Fruit fly (Drosophila melanogaster) whole organism, embryonic: ENCODE data around the gene Spase25.
A peak's percentile ranks its signal among the peaks of the same experiment; 100 is the strongest.

Experiments
- Adf1 ChIP-seq: fragments of 200-800 bp; sonication (Bioruptor generic); IDR thresholded peaks from 2 replicates; pipeline ENCODE4 v1.3.6; 2022; ENCODE audit warnings: missing biosample characterization, missing genetic modification characterization
- CG10979 ChIP-seq: fragments of 200-800 bp; sonication (Bioruptor generic); optimal IDR thresholded peaks from 2 replicates; lab custom pipeline; 2018; ENCODE audit warnings: missing biosample characterization, mild to moderate bottlenecking, missing genetic modification characterization, moderate library complexity
- CG11723 ChIP-seq: fragments of 200-800 bp; sonication (Bioruptor generic); optimal IDR thresholded peaks from 2 replicates; lab custom pipeline; 2017; ENCODE audit warnings: missing biosample characterization, mild to moderate bottlenecking, missing genetic modification characterization
- CG12155 ChIP-seq: fragments of 200-800 bp; sonication (Bioruptor generic); optimal IDR thresholded peaks from 3 replicates; lab custom pipeline; 2016; ENCODE audit warnings: missing biosample characterization, missing genetic modification characterization
- CG12236 ChIP-seq: fragments of 200-800 bp; sonication (Bioruptor generic); optimal IDR thresholded peaks from 2 replicates; lab custom pipeline; 2016; ENCODE audit warnings: missing biosample characterization, missing genetic modification characterization
- CG12942 ChIP-seq: fragments of 200-800 bp; sonication (Bioruptor generic); optimal IDR thresholded peaks from 3 replicates; lab custom pipeline; 2016; ENCODE audit warnings: missing biosample characterization, missing genetic modification characterization
- CG13123 ChIP-seq: fragments of 200-800 bp; sonication (Bioruptor generic); optimal IDR thresholded peaks from 2 replicates; lab custom pipeline; 2016; ENCODE audit warnings: missing biosample characterization, missing genetic modification characterization
- CG13287 ChIP-seq: fragments of 200-800 bp; sonication (Bioruptor generic); IDR thresholded peaks from 2 replicates; pipeline ENCODE4 v1.3.6; 2022; ENCODE audit warnings: missing biosample characterization, missing genetic modification characterization; ENCODE audit not compliant: partially characterized antibody
- CG14050 ChIP-seq: fragments of 200-800 bp; sonication (Bioruptor generic); IDR thresholded peaks from 3 replicates; pipeline ENCODE4 v1.3.6; 2022; ENCODE audit warnings: missing biosample characterization, missing genetic modification characterization
- CG15479 ChIP-seq: fragments of 200-800 bp; sonication (Bioruptor generic); optimal IDR thresholded peaks from 3 replicates; lab custom pipeline; 2019; ENCODE audit warnings: missing biosample characterization, mild to moderate bottlenecking, missing genetic modification characterization, moderate library complexity
- CG1602 ChIP-seq: fragments of 200-800 bp; sonication (Bioruptor generic); optimal IDR thresholded peaks from 3 replicates; lab custom pipeline; 2016; ENCODE audit warnings: missing biosample characterization, missing genetic modification characterization
- CG1647 ChIP-seq: fragments of 200-800 bp; sonication (Bioruptor generic); optimal IDR thresholded peaks from 3 replicates; lab custom pipeline; 2016; ENCODE audit warnings: missing biosample characterization, missing genetic modification characterization
- CG1792 ChIP-seq: fragments of 200-800 bp; sonication (Bioruptor generic); optimal IDR thresholded peaks from 2 replicates; lab custom pipeline; 2016; ENCODE audit warnings: missing biosample characterization, missing genetic modification characterization
- CG3163 ChIP-seq: fragments of 200-800 bp; sonication (Bioruptor generic); optimal IDR thresholded peaks from 3 replicates; lab custom pipeline; 2016; ENCODE audit warnings: missing biosample characterization, missing genetic modification characterization
- CG32532 ChIP-seq: fragments of 200-800 bp; sonication (Bioruptor generic); IDR thresholded peaks from 2 replicates; pipeline ENCODE4 v1.3.6; 2022; ENCODE audit warnings: missing biosample characterization, missing genetic modification characterization
- CG3838 ChIP-seq: fragments of 200-800 bp; sonication (Bioruptor generic); optimal IDR thresholded peaks from 3 replicates; lab custom pipeline; 2016; ENCODE audit warnings: missing biosample characterization, missing genetic modification characterization
- CG3995 ChIP-seq: fragments of 200-800 bp; sonication (Bioruptor generic); optimal IDR thresholded peaks from 3 replicates; lab custom pipeline; 2016; ENCODE audit warnings: missing biosample characterization, missing genetic modification characterization
- CG4404 ChIP-seq: fragments of 200-800 bp; sonication (Bioruptor generic); IDR thresholded peaks from 2 replicates; pipeline ENCODE4 v1.3.6; 2022; ENCODE audit warnings: missing biosample characterization, missing genetic modification characterization
- CG4854 ChIP-seq: fragments of 200-800 bp; sonication (Bioruptor generic); optimal IDR thresholded peaks from 2 replicates; lab custom pipeline; 2016; ENCODE audit warnings: missing biosample characterization, missing genetic modification characterization, inconsistent platforms
- CG6689 ChIP-seq: fragments of 200-800 bp; sonication (Bioruptor generic); IDR thresholded peaks from 2 replicates; pipeline ENCODE4 v1.3.6; 2022; ENCODE audit warnings: missing biosample characterization, missing genetic modification characterization
- CG7786 ChIP-seq: fragments of 200-800 bp; sonication (Bioruptor generic); optimal IDR thresholded peaks from 2 replicates; lab custom pipeline; 2016; ENCODE audit warnings: missing biosample characterization, missing genetic modification characterization
- CG8281 ChIP-seq: fragments of 200-800 bp; sonication (Bioruptor generic); optimal IDR thresholded peaks from 2 replicates; lab custom pipeline; 2018; ENCODE audit warnings: missing biosample characterization, mild to moderate bottlenecking, missing genetic modification characterization, moderate library complexity
- CG8478 ChIP-seq: fragments of >200 bp; optimal IDR thresholded peaks from 2 replicates; lab custom pipeline; 2018
- CG9876 ChIP-seq: fragments of 200-800 bp; sonication (Bioruptor generic); optimal IDR thresholded peaks from 2 replicates; lab custom pipeline; 2016; ENCODE audit warnings: missing biosample characterization, missing genetic modification characterization
- Camta ChIP-seq: fragments of 200-800 bp; sonication (Bioruptor generic); optimal IDR thresholded peaks from 2 replicates; lab custom pipeline; 2016; ENCODE audit warnings: missing biosample characterization, missing genetic modification characterization
- Dad ChIP-seq: fragments of 200-800 bp; sonication (Bioruptor generic); optimal IDR thresholded peaks from 3 replicates; lab custom pipeline; 2016; ENCODE audit warnings: missing biosample characterization, missing genetic modification characterization
- Doc2 ChIP-seq: fragments of 200-800 bp; sonication (Bioruptor generic); IDR thresholded peaks from 2 replicates; pipeline ENCODE4 v1.3.6; 2022; ENCODE audit warnings: missing biosample characterization, missing genetic modification characterization
- ERR ChIP-seq: fragments of 200-800 bp; sonication (Bioruptor generic); optimal IDR thresholded peaks from 2 replicates; lab custom pipeline; 2016; ENCODE audit warnings: missing biosample characterization, missing genetic modification characterization
- Hand ChIP-seq: fragments of 200-800 bp; sonication (Bioruptor generic); optimal IDR thresholded peaks from 2 replicates; lab custom pipeline; 2017; ENCODE audit warnings: mild to moderate bottlenecking, missing biosample characterization, missing genetic modification reagents, missing genetic modification characterization
- Hey ChIP-seq: fragments of 200-800 bp; sonication (Bioruptor generic); optimal IDR thresholded peaks from 3 replicates; lab custom pipeline; 2018; ENCODE audit warnings: missing biosample characterization, mild to moderate bottlenecking, missing genetic modification characterization
- Hmx ChIP-seq: fragments of 200-800 bp; sonication (Bioruptor generic); optimal IDR thresholded peaks from 2 replicates; lab custom pipeline; 2016; ENCODE audit warnings: missing biosample characterization, missing genetic modification characterization
- Jarid2 ChIP-seq: fragments of 200-800 bp; sonication (Bioruptor generic); optimal IDR thresholded peaks from 3 replicates; lab custom pipeline; 2017; ENCODE audit warnings: mild to moderate bottlenecking, missing biosample characterization, missing genetic modification reagents, missing genetic modification characterization
- NC2β ChIP-seq: fragments of 200-800 bp; sonication (Bioruptor generic); optimal IDR thresholded peaks from 2 replicates; lab custom pipeline; 2016; ENCODE audit warnings: missing biosample characterization, missing genetic modification characterization
- PHDP ChIP-seq: fragments of 200-800 bp; sonication (Bioruptor generic); optimal IDR thresholded peaks from 3 replicates; lab custom pipeline; 2018; ENCODE audit warnings: missing biosample characterization, mild to moderate bottlenecking, missing genetic modification characterization, moderate library complexity
- Six4 ChIP-seq: fragments of 200-800 bp; sonication (Bioruptor generic); optimal IDR thresholded peaks from 2 replicates; lab custom pipeline; 2016; ENCODE audit warnings: missing biosample characterization, missing genetic modification characterization
- YL-1 ChIP-seq: fragments of 200-800 bp; sonication (Bioruptor generic); optimal IDR thresholded peaks from 3 replicates; lab custom pipeline; 2017; ENCODE audit warnings: missing biosample characterization, mild to moderate bottlenecking, missing genetic modification characterization
- abd-A ChIP-seq: fragments of 200-800 bp; sonication (Bioruptor generic); optimal IDR thresholded peaks from 3 replicates; lab custom pipeline; 2019; ENCODE audit warnings: missing biosample characterization, mild to moderate bottlenecking, missing genetic modification characterization, moderate library complexity
- ase ChIP-seq: fragments of 200-800 bp; sonication (Bioruptor generic); IDR thresholded peaks from 3 replicates; pipeline ENCODE4 v1.3.6; 2022; ENCODE audit warnings: missing biosample characterization, missing genetic modification characterization
- br ChIP-seq: fragments of >200 bp; optimal IDR thresholded peaks from 2 replicates; lab custom pipeline; 2017
- crp ChIP-seq, 2 experiments: fragments of 200-800 bp; sonication (Bioruptor generic); optimal IDR thresholded peaks; 2 replicates in 1 of 2; 3 replicates in 1 of 2; lab custom pipeline; 2017; ENCODE audit warnings: missing biosample characterization in 2 of 2, missing genetic modification characterization in 2 of 2, mild to moderate bottlenecking in 1 of 2, moderate library complexity in 1 of 2
- eve ChIP-seq, 2 experiments: fragments of >200 bp; optimal IDR thresholded peaks; 2 replicates each; lab custom pipeline; 2017; ENCODE audit warnings: missing biosample characterization in 2 of 2, missing genetic modification characterization in 2 of 2
- fd3F ChIP-seq: fragments of 200-800 bp; sonication (Bioruptor generic); optimal IDR thresholded peaks from 2 replicates; lab custom pipeline; 2018; ENCODE audit warnings: missing biosample characterization, mild to moderate bottlenecking, missing genetic modification characterization, moderate library complexity
- grau ChIP-seq: fragments of 200-800 bp; optimal IDR thresholded peaks from 3 replicates; lab custom pipeline; 2019; ENCODE audit warnings: missing biosample characterization, mild to moderate bottlenecking, missing genetic modification characterization, moderate library complexity
- her ChIP-seq: fragments of 200-800 bp; sonication (Bioruptor generic); optimal IDR thresholded peaks from 2 replicates; lab custom pipeline; 2016; ENCODE audit warnings: missing biosample characterization, missing genetic modification characterization
- jumu ChIP-seq: fragments of 200-800 bp; sonication (Bioruptor generic); optimal IDR thresholded peaks from 3 replicates; lab custom pipeline; 2016; ENCODE audit warnings: missing biosample characterization, missing genetic modification characterization
- nmo ChIP-seq: fragments of 200-800 bp; sonication (Bioruptor generic); optimal IDR thresholded peaks from 2 replicates; lab custom pipeline; 2018; ENCODE audit warnings: missing biosample characterization, mild to moderate bottlenecking, missing genetic modification characterization, moderate library complexity
- pfk ChIP-seq: fragments of 200-800 bp; sonication (Bioruptor generic); optimal IDR thresholded peaks from 2 replicates; lab custom pipeline; 2018; ENCODE audit warnings: missing biosample characterization, mild to moderate bottlenecking, missing genetic modification characterization, moderate library complexity
- psq ChIP-seq: fragments of 200-800 bp; sonication (Bioruptor generic); optimal IDR thresholded peaks from 2 replicates; lab custom pipeline; 2017; ENCODE audit warnings: missing biosample characterization, missing genetic modification characterization
- seq ChIP-seq: fragments of 200-800 bp; sonication (Bioruptor generic); IDR thresholded peaks from 2 replicates; pipeline ENCODE4 v1.3.6; 2022; ENCODE audit warnings: missing biosample characterization, missing genetic modification characterization
- tgo ChIP-seq: fragments of 200-800 bp; sonication (Bioruptor generic); IDR thresholded peaks from 3 replicates; pipeline ENCODE4 v1.3.6; 2022; ENCODE audit warnings: missing biosample characterization, missing genetic modification characterization
- wek ChIP-seq: fragments of 200-800 bp; sonication (Bioruptor generic); optimal IDR thresholded peaks from 3 replicates; lab custom pipeline; 2018; ENCODE audit warnings: missing biosample characterization, mild to moderate bottlenecking, missing genetic modification characterization, moderate library complexity
- z ChIP-seq: fragments of 200-800 bp; sonication (Bioruptor generic); IDR thresholded peaks from 3 replicates; pipeline ENCODE4 v1.3.6; 2022; ENCODE audit warnings: missing biosample characterization, missing genetic modification characterization
- zen2 ChIP-seq: fragments of 200-800 bp; sonication (Bioruptor generic); IDR thresholded peaks from 3 replicates; pipeline ENCODE4 v1.3.6; 2022; ENCODE audit warnings: missing biosample characterization, missing genetic modification characterization; ENCODE audit not compliant: partially characterized antibody

Spase25 gene

DNA sequence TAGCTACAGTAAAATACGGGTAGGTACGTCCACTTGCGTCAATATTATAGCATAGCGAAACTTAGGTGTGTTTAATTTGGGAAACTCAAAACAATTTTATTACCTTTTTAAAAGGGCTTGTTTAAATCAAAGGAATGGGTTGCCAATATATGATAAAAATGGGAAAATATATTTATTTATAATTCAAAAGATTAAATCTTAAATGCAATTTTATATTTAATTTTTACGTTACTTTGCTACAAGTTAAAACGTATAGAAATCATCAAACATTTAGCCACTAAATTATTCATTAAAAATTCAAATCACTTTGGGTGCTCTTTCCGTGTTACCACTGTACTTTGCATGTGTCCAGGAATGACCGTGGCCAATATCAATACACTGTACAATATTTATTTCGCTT is 44.1 kb upstream of the Spase25 start (continued):
- TF ChIP-seq Hey (no peak), CG32532 (GFP tag; lab: Robert Waterston, UW) (no peak), z (no peak), jumu (GFP tag; lab: Kevin White, UChicago) (no peak), her (GFP tag; lab: Kevin White, UChicago) (no peak), psq (GFP tag; lab: Kevin White, UChicago) (no peak), fd3F (GFP tag; lab: Kevin White, UChicago) (peak; percentile 34), seq (0 out of 2 replicates have a peak, but pooled peaks have one; percentile 30), CG8281 (peak; percentile 14), wek (GFP tag; lab: Kevin White, UChicago) (no peak), YL-1 (GFP tag; lab: Kevin White, UChicago) (no peak), br (no peak), CG13123 (GFP tag; lab: Kevin White, UChicago) (no peak), Dad (GFP tag; lab: Kevin White, UChicago) (no peak), Hand (GFP tag; lab: Kevin White, UChicago) (no peak), abd-A (tag; lab: Kevin White, UChicago) (no peak), Jarid2 (no peak), CG1602 (no peak), Adf1 (GFP tag; lab: Robert Waterston, UW) (no peak), crp (GFP tag; optimal IDR thresholded peaks at IDR 0.05; lab: Kevin White, UChicago) (no peak), eve (GFP tag; optimal IDR thresholded peaks at IDR 0.05; lab: Kevin White, UChicago) (no peak), nmo (GFP tag; lab: Kevin White, UChicago) (peak; percentile 20), CG3163 (GFP tag; lab: Kevin White, UChicago) (no peak), CG13287 (GFP tag; lab: Robert Waterston, UW) (no peak), CG3838 (GFP tag; lab: Kevin White, UChicago) (no peak), CG12236 (GFP tag; lab: Kevin White, UChicago) (no peak), CG4854 (GFP tag; lab: Kevin White, UChicago) (no peak), CG8478 (lab: Kevin White, UChicago) (no peak), tgo (GFP tag; lab: Robert Waterston, UW) (no peak), CG1792 (GFP tag; lab: Kevin White, UChicago) (no peak), ERR (GFP tag; lab: Kevin White, UChicago) (no peak), CG15479 (no peak), CG4404 (no peak), Doc2 (GFP tag; lab: Robert Waterston, UW) (no peak), CG11723 (no peak), CG9876 (GFP tag; lab: Kevin White, UChicago) (no peak), Camta (no peak), CG10979 (tag; lab: Kevin White, UChicago) (no peak), CG6689 (GFP tag; lab: Robert Waterston, UW) (no peak), CG7786 (GFP tag; lab: Kevin White, UChicago) (no peak), NC2β (GFP tag; lab: Kevin White, UChicago) (no peak), CG12942 (GFP tag; lab: Kevin White, UChicago) (no peak), pfk (GFP tag; lab: Kevin White, UChicago) (no peak), CG1647 (GFP tag; lab: Kevin White, UChicago) (no peak), CG14050 (no peak), Six4 (GFP tag; lab: Kevin White, UChicago) (no peak), CG12155 (GFP tag; lab: Kevin White, UChicago) (no peak), zen2 (no peak), grau (tag; lab: Kevin White, UChicago) (peak; percentile 85), CG3995 (GFP tag; lab: Kevin White, UChicago) (no peak), PHDP (peak; percentile 34), ase (GFP tag; lab: Robert Waterston, UW) (no peak), Hmx (GFP tag; lab: Kevin White, UChicago) (no peak)
